Worm (Caenorhabditis elegans) whole organism, L4 larva: ENCODE data around the gene kbp-2.

Experiments
- ces-1 ChIP-seq: fragments of 150-350 bp; sonication (generic microtip); optimal IDR thresholded peaks from 4 replicates; lab custom pipeline; 2014; ENCODE audit warnings: missing biosample characterization, missing genetic modification reagents, missing genetic modification characterization
- dpl-1 ChIP-seq: fragments of 150-350 bp; optimal IDR thresholded peaks from 2 replicates; lab custom pipeline; 2014; ENCODE audit warnings: missing biosample characterization, missing genetic modification reagents, missing genetic modification characterization
- egl-27 ChIP-seq: sonication (generic microtip); optimal IDR thresholded peaks from 3 replicates; lab custom pipeline; 2017; ENCODE audit warnings: missing biosample characterization, missing genetic modification reagents, missing genetic modification characterization
- nhr-77 ChIP-seq: fragments of 150-350 bp; optimal IDR thresholded peaks from 2 replicates; lab custom pipeline; 2014; ENCODE audit warnings: missing biosample characterization, missing genetic modification characterization
- sdz-12 ChIP-seq: fragments of 200-800 bp; sonication (Bioruptor generic); optimal IDR thresholded peaks from 2 replicates; lab custom pipeline; 2018; ENCODE audit warnings: mild to moderate bottlenecking, missing genetic modification characterization, missing compliant biosample characterization
- snpc-4 ChIP-seq: fragments of 150-350 bp; optimal IDR thresholded peaks from 2 replicates; lab custom pipeline; 2014; ENCODE audit warnings: missing biosample characterization, missing genetic modification characterization
- tag-97 ChIP-seq: fragments of 200-800 bp; sonication (Bioruptor generic); IDR thresholded peaks from 2 replicates; pipeline ENCODE4 v1.3.6; 2022; ENCODE audit warnings: missing genetic modification characterization, missing compliant biosample characterization
- ztf-11 ChIP-seq: fragments of 150-350 bp; optimal IDR thresholded peaks from 2 replicates; lab custom pipeline; 2014; ENCODE audit warnings: missing biosample characterization, missing genetic modification characterization

- TF ChIP-seq snpc-4 (tag; lab: Kevin White, UChicago) (no peak), tag-97 (GFP tag; lab: Robert Waterston, UW) (no peak), sdz-12 (no peak), dpl-1 (no peak), ces-1 (no peak), ztf-11 (tag; lab: Kevin White, UChicago) (no peak), egl-27 (tag; lab: Kevin White, UChicago) (no peak), nhr-77 (tag; lab: Kevin White, UChicago) (no peak)
These were observed 12.7 kb downstream of the kbp-2 start, which contains the start of gene F26F4.5 for ce11 chrIII:4890997-4891396.
